Worm (Caenorhabditis elegans) whole organism, mixed stage, embryonic: ENCODE results near the gene samt-1.
A peak's percentile ranks its signal among the peaks of the same experiment; 100 is the strongest.

Source experiments
- M03D4.4 ChIP-seq: sonication (generic microtip); optimal IDR thresholded peaks from 2 replicates; lab custom pipeline; 2017; ENCODE audit warnings: mild to moderate bottlenecking, missing genetic modification characterization, missing compliant biosample characterization
- bed-3 ChIP-seq: fragments of 200-800 bp; sonication (Bioruptor generic); optimal IDR thresholded peaks from 3 replicates; lab custom pipeline; 2018; ENCODE audit warnings: mild to moderate bottlenecking, missing genetic modification characterization, moderate library complexity, missing compliant biosample characterization
- blmp-1 ChIP-seq: fragments of 150-350 bp; optimal IDR thresholded peaks from 2 replicates; lab custom pipeline; 2014; ENCODE audit warnings: missing biosample characterization, missing genetic modification characterization
- ceh-39 ChIP-seq: fragments of 150-350 bp; optimal IDR thresholded peaks from 2 replicates; lab custom pipeline; 2014; ENCODE audit warnings: missing biosample characterization, missing genetic modification characterization
- ceh-43 ChIP-seq: fragments of 200-800 bp; sonication (Bioruptor generic); optimal IDR thresholded peaks from 2 replicates; lab custom pipeline; 2018; ENCODE audit warnings: mild to moderate bottlenecking, missing genetic modification characterization, moderate library complexity, missing compliant biosample characterization
- ceh-83 ChIP-seq: fragments of 200-800 bp; sonication (Bioruptor generic); optimal IDR thresholded peaks from 2 replicates; lab custom pipeline; 2018; ENCODE audit warnings: mild to moderate bottlenecking, missing genetic modification characterization, missing compliant biosample characterization
- ces-1 ChIP-seq: fragments of 150-350 bp; optimal IDR thresholded peaks from 2 replicates; lab custom pipeline; 2014; ENCODE audit warnings: missing biosample characterization, missing genetic modification reagents, missing genetic modification characterization
- cnd-1 ChIP-seq: fragments of 200-800 bp; sonication (Bioruptor generic); optimal IDR thresholded peaks from 2 replicates; lab custom pipeline; 2018; ENCODE audit warnings: mild to moderate bottlenecking, missing genetic modification characterization, missing compliant biosample characterization
- drap-1 ChIP-seq: fragments of 200-800 bp; sonication (Bioruptor generic); optimal IDR thresholded peaks from 3 replicates; lab custom pipeline; 2018; ENCODE audit warnings: mild to moderate bottlenecking, missing genetic modification characterization, missing compliant biosample characterization
- elt-1 ChIP-seq: sonication (generic microtip); optimal IDR thresholded peaks from 2 replicates; lab custom pipeline; 2017; ENCODE audit warnings: missing genetic modification characterization, mild to moderate bottlenecking, missing compliant biosample characterization, antibody characterized with exemption, moderate library complexity, borderline replicate concordance; ENCODE audit not compliant: insufficient read depth
- flh-1 ChIP-seq: fragments of 200-800 bp; sonication (Bioruptor generic); optimal IDR thresholded peaks from 2 replicates; lab custom pipeline; 2018; ENCODE audit warnings: mild to moderate bottlenecking, missing genetic modification characterization, moderate library complexity, missing compliant biosample characterization
- ham-2 ChIP-seq: fragments of 200-800 bp; sonication (Bioruptor generic); optimal IDR thresholded peaks from 2 replicates; lab custom pipeline; 2018; ENCODE audit warnings: mild to moderate bottlenecking, missing genetic modification characterization, missing compliant biosample characterization
- hlh-1 ChIP-seq: fragments of 150-350 bp; optimal IDR thresholded peaks from 2 replicates; lab custom pipeline; 2014; ENCODE audit warnings: missing biosample characterization, missing genetic modification reagents, missing genetic modification characterization
- lin-32 ChIP-seq: fragments of 200-800 bp; sonication (Bioruptor generic); optimal IDR thresholded peaks from 2 replicates; lab custom pipeline; 2018; ENCODE audit warnings: mild to moderate bottlenecking, missing genetic modification characterization, missing compliant biosample characterization
- lsy-2 ChIP-seq: fragments of 150-350 bp; optimal IDR thresholded peaks from 2 replicates; lab custom pipeline; 2014; ENCODE audit warnings: missing biosample characterization, missing genetic modification characterization
- mab-5 ChIP-seq: fragments of 150-350 bp; optimal IDR thresholded peaks from 2 replicates; lab custom pipeline; 2014; ENCODE audit warnings: missing biosample characterization, missing genetic modification characterization
- mls-2 ChIP-seq: sonication (generic microtip); optimal IDR thresholded peaks from 2 replicates; lab custom pipeline; 2016; ENCODE audit warnings: mild to moderate bottlenecking, missing genetic modification characterization, moderate library complexity, missing compliant biosample characterization
- nhr-12 ChIP-seq: fragments of 150-350 bp; optimal IDR thresholded peaks from 2 replicates; lab custom pipeline; 2014; ENCODE audit warnings: missing biosample characterization, missing genetic modification characterization
- nhr-2 ChIP-seq: fragments of 150-350 bp; optimal IDR thresholded peaks from 2 replicates; lab custom pipeline; 2014; ENCODE audit warnings: missing biosample characterization, missing genetic modification characterization
- nhr-237 ChIP-seq: fragments of 150-350 bp; optimal IDR thresholded peaks from 2 replicates; lab custom pipeline; 2014; ENCODE audit warnings: missing biosample characterization, missing genetic modification characterization
- nhr-28 ChIP-seq: fragments of 150-350 bp; optimal IDR thresholded peaks from 2 replicates; lab custom pipeline; 2014; ENCODE audit warnings: missing biosample characterization, missing genetic modification characterization
- pha-4 ChIP-seq: fragments of 150-350 bp; optimal IDR thresholded peaks from 2 replicates; lab custom pipeline; 2018; ENCODE audit warnings: missing biosample characterization, missing genetic modification reagents, missing genetic modification characterization
- sem-2 ChIP-seq: fragments of 200-800 bp; sonication (Bioruptor generic); optimal IDR thresholded peaks from 2 replicates; lab custom pipeline; 2018; ENCODE audit warnings: mild to moderate bottlenecking, missing genetic modification characterization, missing compliant biosample characterization
- snpc-4 ChIP-seq: fragments of 150-350 bp; optimal IDR thresholded peaks from 2 replicates; lab custom pipeline; 2014; ENCODE audit warnings: missing biosample characterization, missing genetic modification characterization
- sptf-1 ChIP-seq: sonication (generic microtip); optimal IDR thresholded peaks from 2 replicates; lab custom pipeline; 2017; ENCODE audit warnings: mild to moderate bottlenecking, missing genetic modification characterization, moderate library complexity, missing compliant biosample characterization
- tbx-8 ChIP-seq: fragments of 200-800 bp; sonication (Bioruptor generic); optimal IDR thresholded peaks from 2 replicates; lab custom pipeline; 2018; ENCODE audit warnings: mild to moderate bottlenecking, missing genetic modification characterization, moderate library complexity, missing compliant biosample characterization
- unc-120 ChIP-seq: sonication (generic microtip); optimal IDR thresholded peaks from 2 replicates; lab custom pipeline; 2017; ENCODE audit warnings: missing genetic modification characterization, missing compliant biosample characterization; ENCODE audit not compliant: poor library complexity, severe bottlenecking
- unc-39 ChIP-seq: fragments of 150-350 bp; optimal IDR thresholded peaks from 2 replicates; lab custom pipeline; 2014; ENCODE audit warnings: missing biosample characterization, missing genetic modification characterization
- unc-62 ChIP-seq: fragments of 150-350 bp; optimal IDR thresholded peaks from 2 replicates; lab custom pipeline; 2014; ENCODE audit warnings: missing biosample characterization, missing genetic modification reagents, missing genetic modification characterization
- zip-8 ChIP-seq: fragments of 150-350 bp; optimal IDR thresholded peaks from 2 replicates; lab custom pipeline; 2014; ENCODE audit warnings: missing biosample characterization, missing genetic modification characterization
- ztf-11 ChIP-seq: fragments of 150-350 bp; optimal IDR thresholded peaks from 2 replicates; lab custom pipeline; 2014; ENCODE audit warnings: missing biosample characterization, missing genetic modification characterization

The samt-1 gene

DNA sequence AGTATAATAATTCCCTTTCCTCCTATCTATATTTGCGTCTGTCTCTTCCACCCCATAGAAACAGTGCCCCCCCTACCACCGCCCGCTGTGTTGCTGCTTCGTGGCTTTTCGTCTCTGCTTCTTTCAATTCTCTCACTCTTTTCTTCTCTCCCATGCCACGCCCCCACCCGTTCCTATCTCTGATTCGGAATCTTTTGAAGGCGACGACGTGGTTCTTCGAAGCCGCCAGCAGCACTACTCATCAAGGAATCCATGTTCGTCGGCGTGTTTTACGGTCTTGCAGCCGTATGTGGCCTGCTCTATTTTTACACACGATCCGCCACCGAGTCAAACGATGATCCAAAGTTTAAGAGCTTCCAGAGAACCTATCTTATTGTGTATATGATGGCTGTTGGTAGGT, at the start of gene samt-1:
Gene samt-1 (plus strand): TSS at position 176 of the 400 bp plus-strand sequence.
- TF ChIP-seq unc-62 (GFP tag; lab: Kevin White, UChicago) (no peak), ham-2 (GFP tag; lab: Kevin White, UChicago) (peak; percentile 34)

DNA sequence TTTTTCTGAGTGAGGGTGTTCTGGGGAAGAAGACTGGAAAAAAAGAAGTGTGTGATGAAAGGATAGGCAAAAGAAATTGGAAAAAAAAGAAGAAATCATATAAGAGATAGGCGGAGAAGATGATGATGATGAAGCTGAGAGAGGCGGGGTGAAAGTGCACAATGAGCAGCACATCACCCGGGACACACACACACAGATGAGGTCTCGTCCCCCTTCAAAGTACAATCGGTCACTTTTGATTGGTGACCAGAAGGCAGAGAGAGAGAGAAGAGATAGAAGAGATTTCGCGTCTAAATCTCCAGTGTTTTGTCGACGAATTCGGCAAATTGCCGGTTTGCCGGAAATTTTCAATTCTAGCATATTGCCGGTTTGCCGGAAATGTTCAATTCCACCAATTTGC, 45.9 kb upstream of the samt-1 start:
- TF ChIP-seq unc-62 (GFP tag; lab: Kevin White, UChicago) (peak; percentile 39), flh-1 (GFP tag; lab: Kevin White, UChicago) (no peak), ces-1 (GFP tag; lab: Kevin White, UChicago) (no peak), tbx-8 (no peak), snpc-4 (tag; lab: Kevin White, UChicago) (no peak), ceh-43 (no peak), zip-8 (tag; lab: Kevin White, UChicago) (no peak), unc-120 (tag; lab: Kevin White, UChicago) (peak; percentile 1), mab-5 (tag; lab: Kevin White, UChicago) (no peak), lin-32 (no peak), hlh-1 (tag; lab: Kevin White, UChicago) (peak; percentile 36), mls-2 (tag; lab: Kevin White, UChicago) (no peak), cnd-1 (tag; lab: Kevin White, UChicago) (no peak), pha-4 (tag; lab: Kevin White, UChicago) (no peak), lsy-2 (tag; lab: Kevin White, UChicago) (no peak), drap-1 (GFP tag; lab: Kevin White, UChicago) (no peak), nhr-12 (tag; lab: Kevin White, UChicago) (no peak), M03D4.4 (tag; lab: Kevin White, UChicago) (no peak), sptf-1 (tag; lab: Kevin White, UChicago) (no peak), sem-2 (GFP tag; lab: Kevin White, UChicago) (no peak), ceh-39 (tag; lab: Kevin White, UChicago) (no peak)

DNA sequence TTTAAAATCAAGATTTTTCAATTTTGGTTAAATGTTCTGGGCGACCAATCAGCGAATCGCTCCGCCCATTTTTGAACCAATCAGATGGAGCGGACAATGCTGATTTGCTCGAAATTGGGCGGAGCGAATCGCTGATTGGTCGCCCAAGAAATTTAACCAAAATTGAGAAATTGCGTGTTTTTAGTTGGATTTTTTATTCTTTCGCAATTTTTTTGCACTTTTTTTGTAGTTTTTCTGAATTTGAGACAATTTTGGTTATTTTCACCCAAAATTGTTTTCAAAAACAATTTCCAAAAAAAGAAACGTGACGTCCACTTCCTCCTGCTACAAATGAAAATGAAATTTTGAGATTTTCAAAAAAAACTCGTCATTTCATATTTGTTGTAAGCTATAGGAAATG, 44.5 kb upstream of the samt-1 start, which contains the start of gene dml-1:
Gene dml-1 (plus strand): TSS at position 301 of the 400 bp plus-strand sequence.
- TF ChIP-seq ceh-83 (GFP tag; lab: Kevin White, UChicago) = no peak
- TF ChIP-seq cnd-1 (tag; lab: Kevin White, UChicago) = no peak
- TF ChIP-seq elt-1 (tag; lab: Kevin White, UChicago) = no peak
- no peak for TF ChIP-seq unc-39
- no peak for TF ChIP-seq sem-2 (GFP tag; lab: Kevin White, UChicago)
- no peak for TF ChIP-seq nhr-28 (tag; lab: Kevin White, UChicago)
- TF ChIP-seq lsy-2 (tag; lab: Kevin White, UChicago) = no peak
- no peak for TF ChIP-seq ztf-11 (tag; lab: Kevin White, UChicago)
- no peak for TF ChIP-seq sptf-1 (tag; lab: Kevin White, UChicago)
- no peak for TF ChIP-seq blmp-1 (tag; lab: Kevin White, UChicago)
- TF ChIP-seq ceh-39 (tag; lab: Kevin White, UChicago) = no peak
- no peak for TF ChIP-seq tbx-8
- no peak for TF ChIP-seq nhr-237
- TF ChIP-seq bed-3 (GFP tag; lab: Kevin White, UChicago) = no peak
- no peak for TF ChIP-seq flh-1 (GFP tag; lab: Kevin White, UChicago)
- no peak for TF ChIP-seq M03D4.4 (tag; lab: Kevin White, UChicago)
- TF ChIP-seq zip-8 (tag; lab: Kevin White, UChicago) = no peak
- no peak for TF ChIP-seq unc-62 (GFP tag; lab: Kevin White, UChicago)

DNA sequence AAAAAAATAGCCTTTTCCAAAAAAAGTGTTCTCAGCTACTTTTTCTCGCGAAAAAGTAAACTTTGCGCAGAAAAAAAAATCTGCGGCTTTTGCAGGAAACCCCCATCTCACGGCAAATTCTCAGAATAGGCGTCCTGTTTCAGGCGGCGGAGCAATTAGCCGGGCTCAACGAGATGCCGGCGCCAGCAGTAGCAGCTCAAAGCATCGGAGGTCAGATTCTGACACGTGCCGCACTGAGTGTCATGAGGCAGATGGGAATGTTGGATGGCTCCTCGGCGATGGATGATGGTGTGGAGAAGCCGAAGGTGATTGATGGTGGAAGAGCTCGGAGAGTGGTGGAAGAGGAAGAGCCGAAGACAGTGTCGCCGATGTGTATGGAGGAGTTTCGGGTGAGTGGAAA, 44.0 kb upstream of the samt-1 start:
- no peak for TF ChIP-seq bed-3 (GFP tag; lab: Kevin White, UChicago)
- TF ChIP-seq, all 35 proteins: peak for 0

DNA sequence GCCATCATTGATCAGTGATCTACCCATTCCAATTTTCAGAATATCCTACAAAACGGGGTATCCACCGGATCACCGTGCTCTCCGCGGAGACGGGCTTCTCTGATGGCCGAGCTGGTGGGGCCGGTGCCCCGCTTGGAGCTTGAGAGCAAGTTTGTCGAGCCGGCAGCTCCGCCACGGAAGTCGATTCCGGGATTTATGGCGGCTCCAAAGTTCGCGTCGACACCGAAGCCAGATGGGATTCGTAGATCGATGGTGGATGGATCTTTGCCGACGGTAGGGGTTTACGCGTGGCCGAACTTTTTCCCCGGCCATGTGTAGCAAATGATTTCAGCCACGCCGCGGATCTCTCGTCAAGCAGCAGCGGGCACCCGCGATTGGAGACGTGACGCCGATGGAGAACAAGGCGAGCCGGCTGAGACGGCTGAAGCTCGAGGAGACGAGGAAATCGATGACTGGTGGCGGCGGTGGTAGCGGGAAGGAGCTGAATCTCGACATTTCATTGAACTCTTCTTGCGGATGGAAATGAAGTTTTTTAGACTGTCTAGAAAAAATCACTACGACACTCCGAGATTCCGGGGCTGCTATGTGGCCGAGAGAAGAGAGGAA, 42.6 kb upstream of the samt-1 start:
- TF ChIP-seq hlh-1 (tag; lab: Kevin White, UChicago) (no peak), ham-2 (GFP tag; lab: Kevin White, UChicago) (no peak), nhr-2 (tag; lab: Kevin White, UChicago) (no peak), M03D4.4 (tag; lab: Kevin White, UChicago) (no peak), drap-1 (GFP tag; lab: Kevin White, UChicago) (no peak)
